Worm (Caenorhabditis elegans) whole organism, L2 larva: ENCODE data around the gene Y94H6A.7.

ENCODE experiments used
- C34F6.9 ChIP-seq: fragments of 150-350 bp; optimal IDR thresholded peaks from 2 replicates; lab custom pipeline; 2014; ENCODE audit warnings: missing biosample characterization, missing genetic modification characterization
- R02D3.7 ChIP-seq: fragments of 150-350 bp; optimal IDR thresholded peaks from 2 replicates; lab custom pipeline; 2014; ENCODE audit warnings: missing biosample characterization, missing genetic modification characterization
- Y55F3AM.14 ChIP-seq: fragments of 200-800 bp; sonication (Bioruptor generic); optimal IDR thresholded peaks from 2 replicates; lab custom pipeline; 2018; ENCODE audit warnings: mild to moderate bottlenecking, missing genetic modification characterization, missing compliant biosample characterization
- ZK546.5 ChIP-seq: sonication (generic microtip); optimal IDR thresholded peaks from 2 replicates; lab custom pipeline; 2017; ENCODE audit warnings: missing biosample characterization, missing genetic modification characterization
- alr-1 ChIP-seq: fragments of 150-350 bp; optimal IDR thresholded peaks from 2 replicates; lab custom pipeline; 2014; ENCODE audit warnings: missing biosample characterization, missing genetic modification characterization
- aly-2 ChIP-seq: fragments of 150-350 bp; optimal IDR thresholded peaks from 2 replicates; lab custom pipeline; 2014; ENCODE audit warnings: missing biosample characterization, missing genetic modification characterization
- ama-1 ChIP-seq: fragments of 150-350 bp; optimal IDR thresholded peaks from 2 replicates; lab custom pipeline; 2018; ENCODE audit warnings: inconsistent platforms
- blmp-1 ChIP-seq: sonication (generic microtip); optimal IDR thresholded peaks from 2 replicates; lab custom pipeline; 2017; ENCODE audit warnings: missing genetic modification characterization, mild to moderate bottlenecking, missing compliant biosample characterization, antibody characterized with exemption, moderate library complexity; ENCODE audit not compliant: insufficient read depth
- ceh-16 ChIP-seq: fragments of 150-350 bp; optimal IDR thresholded peaks from 2 replicates; lab custom pipeline; 2014; ENCODE audit warnings: missing biosample characterization, missing genetic modification characterization
- ceh-82 ChIP-seq: fragments of 150-350 bp; optimal IDR thresholded peaks from 2 replicates; lab custom pipeline; 2014; ENCODE audit warnings: missing biosample characterization, missing genetic modification characterization
- crh-2 ChIP-seq: sonication (generic microtip); optimal IDR thresholded peaks from 2 replicates; lab custom pipeline; 2017; ENCODE audit warnings: missing biosample characterization, missing genetic modification characterization
- dmd-4 ChIP-seq: sonication (generic microtip); optimal IDR thresholded peaks from 2 replicates; lab custom pipeline; 2017; ENCODE audit warnings: missing biosample characterization, missing genetic modification characterization
- egl-27 ChIP-seq: sonication (generic microtip); optimal IDR thresholded peaks from 3 replicates; lab custom pipeline; 2017; ENCODE audit warnings: missing biosample characterization, missing genetic modification reagents, missing genetic modification characterization
- elt-1 ChIP-seq: fragments of 150-350 bp; optimal IDR thresholded peaks from 2 replicates; lab custom pipeline; 2014; ENCODE audit warnings: missing biosample characterization, missing genetic modification characterization
- elt-3 ChIP-seq: sonication (generic microtip); optimal IDR thresholded peaks from 2 replicates; lab custom pipeline; 2017; ENCODE audit warnings: missing biosample characterization, missing genetic modification characterization
- fos-1 ChIP-seq: fragments of 150-350 bp; optimal IDR thresholded peaks from 2 replicates; lab custom pipeline; 2014; ENCODE audit warnings: missing biosample characterization, missing genetic modification characterization
- gmeb-1 ChIP-seq: fragments of 150-350 bp; optimal IDR thresholded peaks from 2 replicates; lab custom pipeline; 2014; ENCODE audit warnings: missing biosample characterization, missing genetic modification characterization
- lin-11 ChIP-seq: fragments of 150-350 bp; sonication (generic microtip); optimal IDR thresholded peaks from 2 replicates; lab custom pipeline; 2014; ENCODE audit warnings: missing biosample characterization, missing genetic modification characterization, inconsistent platforms, mixed read lengths
- lin-13 ChIP-seq: fragments of 150-350 bp; optimal IDR thresholded peaks from 2 replicates; lab custom pipeline; 2014; ENCODE audit warnings: missing biosample characterization, missing genetic modification reagents, missing genetic modification characterization
- lin-39 ChIP-seq: fragments of 150-350 bp; optimal IDR thresholded peaks from 2 replicates; lab custom pipeline; 2014; ENCODE audit warnings: missing biosample characterization, missing genetic modification reagents, missing genetic modification characterization
- lsy-2 ChIP-seq, 2 experiments: fragments of 150-350 bp in 1 of 2; sonication (generic microtip) in 1 of 2; optimal IDR thresholded peaks; 2 replicates each; lab custom pipeline; 2014 to 2017; ENCODE audit warnings: missing biosample characterization in 2 of 2, missing genetic modification characterization in 2 of 2
- mab-5 ChIP-seq: fragments of 150-350 bp; optimal IDR thresholded peaks from 2 replicates; lab custom pipeline; 2014; ENCODE audit warnings: missing biosample characterization, missing genetic modification characterization
- mbf-1 ChIP-seq: sonication (generic microtip); optimal IDR thresholded peaks from 2 replicates; lab custom pipeline; 2017; ENCODE audit warnings: missing biosample characterization, missing genetic modification characterization
- mdl-1 ChIP-seq, 2 experiments: fragments of 150-350 bp in 1 of 2; sonication (generic microtip) in 1 of 2; optimal IDR thresholded peaks; 2 replicates each; lab custom pipeline; 2017; ENCODE audit warnings: missing biosample characterization in 2 of 2, missing genetic modification characterization in 2 of 2
- nhr-11 ChIP-seq: fragments of 150-350 bp; optimal IDR thresholded peaks from 2 replicates; lab custom pipeline; 2014; ENCODE audit warnings: missing biosample characterization, missing genetic modification characterization
- nhr-12 ChIP-seq: fragments of 150-350 bp; optimal IDR thresholded peaks from 2 replicates; lab custom pipeline; 2014; ENCODE audit warnings: missing biosample characterization, missing genetic modification characterization
- nhr-129 ChIP-seq: fragments of 150-350 bp; optimal IDR thresholded peaks from 2 replicates; lab custom pipeline; 2014; ENCODE audit warnings: missing biosample characterization, missing genetic modification characterization
- nhr-23 ChIP-seq: fragments of 150-350 bp; optimal IDR thresholded peaks from 2 replicates; lab custom pipeline; 2014; ENCODE audit warnings: missing biosample characterization, missing genetic modification reagents, missing genetic modification characterization
- nhr-237 ChIP-seq: fragments of 150-350 bp; optimal IDR thresholded peaks from 2 replicates; lab custom pipeline; 2014; ENCODE audit warnings: missing biosample characterization, missing genetic modification characterization
- nhr-25 ChIP-seq: fragments of 150-350 bp; sonication (generic microtip); optimal IDR thresholded peaks from 3 replicates; lab custom pipeline; 2014; ENCODE audit warnings: missing biosample characterization, missing genetic modification characterization
- nhr-6 ChIP-seq: fragments of 150-350 bp; optimal IDR thresholded peaks from 2 replicates; lab custom pipeline; 2014; ENCODE audit warnings: missing biosample characterization, missing genetic modification characterization
- nhr-77 ChIP-seq: fragments of 150-350 bp; optimal IDR thresholded peaks from 2 replicates; lab custom pipeline; 2014; ENCODE audit warnings: missing biosample characterization, missing genetic modification characterization
- peb-1 ChIP-seq: fragments of 150-350 bp; optimal IDR thresholded peaks from 2 replicates; lab custom pipeline; 2014; ENCODE audit warnings: missing biosample characterization, missing genetic modification characterization
- sem-4 ChIP-seq: fragments of 150-350 bp; optimal IDR thresholded peaks from 2 replicates; lab custom pipeline; 2014; ENCODE audit warnings: missing biosample characterization, missing genetic modification reagents, missing genetic modification characterization
- skn-1 ChIP-seq: sonication (generic microtip); optimal IDR thresholded peaks from 2 replicates; lab custom pipeline; 2017; ENCODE audit warnings: missing biosample characterization, missing genetic modification characterization
- sma-3 ChIP-seq: sonication (generic microtip); optimal IDR thresholded peaks from 2 replicates; lab custom pipeline; 2016; ENCODE audit warnings: missing genetic modification reagents, missing genetic modification characterization, missing compliant biosample characterization
- sma-9 ChIP-seq, 2 experiments: fragments of 150-350 bp in 1 of 2; sonication (generic microtip) in 1 of 2; optimal IDR thresholded peaks; 2 replicates each; lab custom pipeline; 2014 to 2016; ENCODE audit warnings: missing genetic modification characterization in 2 of 2, mild to moderate bottlenecking in 1 of 2, missing biosample characterization in 1 of 2, missing compliant biosample characterization in 1 of 2, missing genetic modification reagents in 1 of 2, moderate library complexity in 1 of 2
- snpc-4 ChIP-seq: fragments of 150-350 bp; optimal IDR thresholded peaks from 2 replicates; lab custom pipeline; 2014; ENCODE audit warnings: missing biosample characterization, missing genetic modification characterization
- unc-55 ChIP-seq: fragments of 150-350 bp; sonication (generic microtip); optimal IDR thresholded peaks from 3 replicates; lab custom pipeline; 2014; ENCODE audit warnings: missing biosample characterization, missing genetic modification reagents, missing genetic modification characterization
- unc-62 ChIP-seq: fragments of 150-350 bp; optimal IDR thresholded peaks from 2 replicates; lab custom pipeline; 2014; ENCODE audit warnings: missing biosample characterization, missing genetic modification reagents, missing genetic modification characterization
- zag-1 ChIP-seq: fragments of 150-350 bp; optimal IDR thresholded peaks from 2 replicates; lab custom pipeline; 2014; ENCODE audit warnings: missing biosample characterization, missing genetic modification characterization
- ztf-11 ChIP-seq: sonication (generic microtip); optimal IDR thresholded peaks from 2 replicates; lab custom pipeline; 2017; ENCODE audit warnings: missing biosample characterization, missing genetic modification characterization
- ztf-4 ChIP-seq: fragments of 150-350 bp; optimal IDR thresholded peaks from 2 replicates; lab custom pipeline; 2014; ENCODE audit warnings: missing biosample characterization, missing genetic modification characterization

Gene Y94H6A.7

DNA sequence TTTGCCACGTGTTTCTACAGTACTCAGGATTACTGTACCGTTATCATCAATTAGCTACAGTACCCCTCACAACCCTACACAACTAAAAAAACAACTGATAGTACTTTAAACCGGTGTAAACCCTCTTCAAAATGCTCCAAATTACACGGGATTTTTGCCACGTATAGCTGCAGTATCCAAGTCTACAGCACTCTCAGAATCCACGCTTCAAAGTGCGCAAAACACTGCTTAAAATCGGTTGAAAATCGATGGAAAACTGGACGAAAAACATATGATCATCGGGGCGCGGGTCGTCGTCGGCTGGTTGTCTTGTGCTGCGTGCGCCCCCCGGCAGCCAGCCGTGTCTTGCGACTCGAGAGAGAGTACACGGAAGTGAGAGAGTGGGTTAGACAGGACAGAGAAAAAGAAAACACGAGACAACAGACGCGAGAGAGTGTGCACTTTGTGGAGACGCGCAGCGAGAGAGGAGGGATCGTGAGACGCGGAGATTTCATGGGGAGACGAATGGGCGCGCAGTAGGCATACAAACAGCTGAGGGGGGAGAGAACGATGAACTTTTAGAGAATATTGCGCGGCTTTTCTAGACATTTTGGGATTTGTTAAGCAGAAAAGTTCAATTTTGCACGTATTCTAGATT, 7.9 kb downstream of the Y94H6A.7 start (continued):
- TF ChIP-seq C34F6.9 (tag; lab: Kevin White, UChicago): peak; percentile 92
- TF ChIP-seq ZK546.5: peak; percentile 11
- peak; percentile 89 for TF ChIP-seq sma-9 (GFP tag; optimal IDR thresholded peaks at IDR 0.05; lab: Kevin White, UChicago)
- TF ChIP-seq sma-9 (tag; optimal IDR thresholded peaks at IDR 0.05; lab: Kevin White, UChicago): no peak
- no peak for TF ChIP-seq skn-1 (tag; lab: Kevin White, UChicago)
- TF ChIP-seq mab-5 (tag; lab: Kevin White, UChicago): peak; percentile 78
- no peak for TF ChIP-seq aly-2
- TF ChIP-seq ztf-11: no peak
- no peak for TF ChIP-seq mbf-1 (tag; lab: Kevin White, UChicago)
- no peak for TF ChIP-seq elt-1 (tag; lab: Kevin White, UChicago)
- TF ChIP-seq snpc-4 (tag; lab: Kevin White, UChicago): peak; percentile 12
- no peak for TF ChIP-seq nhr-237
- TF ChIP-seq sma-3 (GFP tag; lab: Kevin White, UChicago): peak; percentile 77

DNA sequence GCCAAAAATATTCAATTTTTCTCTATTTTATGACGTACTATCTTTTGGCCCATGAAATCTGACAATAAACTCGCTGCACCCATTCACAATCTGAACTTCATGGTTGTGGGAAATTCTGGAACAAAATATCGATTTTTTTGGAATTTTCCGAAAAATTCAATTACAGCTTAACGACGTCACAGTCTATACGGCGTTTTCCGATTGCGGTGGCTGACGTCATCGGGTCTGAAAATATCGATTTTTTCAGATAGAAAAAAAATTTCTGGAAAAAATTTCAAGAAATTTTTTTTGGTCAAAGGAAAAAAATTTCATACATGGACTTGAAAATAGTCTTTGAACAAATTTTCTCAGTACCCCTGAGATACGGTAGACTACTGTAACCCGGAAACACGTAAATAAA, 9.4 kb downstream of the Y94H6A.7 start, which contains the start of gene ubc-8:
ubc-8 (minus strand) TSS at position 227 of the 400 bp plus-strand sequence.
- TF ChIP-seq ceh-82: no peak
- TF ChIP-seq blmp-1 (tag; lab: Kevin White, UChicago): no peak
- TF ChIP-seq ztf-11: no peak
- TF ChIP-seq skn-1 (tag; lab: Kevin White, UChicago): no peak
- TF ChIP-seq elt-1 (tag; lab: Kevin White, UChicago): no peak
- no peak for TF ChIP-seq ceh-16 (tag; lab: Kevin White, UChicago)

DNA sequence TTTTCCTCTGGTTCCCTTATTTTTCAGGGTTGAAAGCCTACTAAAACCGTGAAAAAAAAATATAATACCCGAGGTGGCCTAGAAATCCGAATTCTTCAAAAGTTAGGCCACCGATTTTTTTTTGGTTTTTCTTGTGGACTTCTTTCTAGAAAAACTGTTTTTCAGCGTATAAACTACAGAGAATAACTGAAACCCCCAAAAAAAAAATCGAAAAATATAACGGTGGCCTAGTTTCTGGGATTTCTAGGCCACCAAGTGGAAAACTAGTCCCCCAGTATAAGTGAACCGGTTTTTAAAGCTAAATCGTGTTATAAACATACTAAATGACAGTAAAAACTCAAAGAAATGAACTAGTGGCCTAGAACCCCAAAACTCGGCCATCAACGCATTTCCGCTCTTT, 10.7 kb downstream of the Y94H6A.7 start:
- TF ChIP-seq lin-13 (GFP tag; lab: Kevin White, UChicago) (no peak), nhr-6 (tag; lab: Kevin White, UChicago) (no peak), sma-3 (GFP tag; lab: Kevin White, UChicago) (no peak), C34F6.9 (tag; lab: Kevin White, UChicago) (no peak), gmeb-1 (tag; lab: Kevin White, UChicago) (no peak), blmp-1 (tag; lab: Kevin White, UChicago) (no peak), Y55F3AM.14 (GFP tag; lab: Kevin White, UChicago) (no peak), lin-39 (tag; lab: Kevin White, UChicago) (no peak), R02D3.7 (tag; lab: Kevin White, UChicago) (no peak), alr-1 (tag; lab: Kevin White, UChicago) (no peak)

- TF ChIP-seq elt-3 (no peak), dmd-4 (tag; lab: Kevin White, UChicago) (no peak), skn-1 (tag; lab: Kevin White, UChicago) (no peak), mbf-1 (tag; lab: Kevin White, UChicago) (no peak), nhr-25 (peak; percentile 60), C34F6.9 (tag; lab: Kevin White, UChicago) (peak; percentile 42), nhr-237 (no peak), nhr-11 (no peak), Y55F3AM.14 (GFP tag; lab: Kevin White, UChicago) (no peak), nhr-23 (tag; lab: Kevin White, UChicago) (no peak), blmp-1 (tag; lab: Kevin White, UChicago) (no peak), ztf-4 (tag; lab: Kevin White, UChicago) (no peak), gmeb-1 (tag; lab: Kevin White, UChicago) (peak; percentile 49), lin-39 (tag; lab: Kevin White, UChicago) (no peak), unc-62 (GFP tag; lab: Kevin White, UChicago) (no peak), unc-55 (GFP tag; lab: Kevin White, UChicago) (peak; percentile 68), ceh-16 (tag; lab: Kevin White, UChicago) (no peak), nhr-77 (tag; lab: Kevin White, UChicago) (no peak), crh-2 (peak; percentile 56), egl-27 (tag; lab: Kevin White, UChicago) (peak; percentile 15), nhr-6 (tag; lab: Kevin White, UChicago) (no peak), snpc-4 (tag; lab: Kevin White, UChicago) (no peak), zag-1 (tag; lab: Kevin White, UChicago) (no peak), R02D3.7 (tag; lab: Kevin White, UChicago) (no peak), alr-1 (tag; lab: Kevin White, UChicago) (no peak), nhr-12 (tag; lab: Kevin White, UChicago) (no peak), ama-1 (lab: Kevin White, UChicago) (peak; percentile 74), lsy-2 (tag; optimal IDR thresholded peaks at IDR 0.05; lab: Kevin White, UChicago) (peak; percentile 82 to 97), sem-4 (tag; lab: Kevin White, UChicago) (no peak), mdl-1 (tag; optimal IDR thresholded peaks at IDR 0.05; lab: Kevin White, UChicago) (no peak), sma-9 (GFP tag; optimal IDR thresholded peaks at IDR 0.05; lab: Kevin White, UChicago) (no peak), sma-9 (tag; optimal IDR thresholded peaks at IDR 0.05; lab: Kevin White, UChicago) (no peak), ceh-82 (no peak), fos-1 (tag; lab: Kevin White, UChicago) (no peak), ZK546.5 (no peak), lin-11 (peak; percentile 5), nhr-129 (tag; lab: Kevin White, UChicago) (peak; percentile 49), peb-1 (no peak), mab-5 (tag; lab: Kevin White, UChicago) (no peak)
These were observed 12.4 kb downstream of the Y94H6A.7 start, which contains the start of gene Y94H6A.5 for ce11 chrIV:2703927-2704401. Y94H6A.5 (minus strand) TSS chrIV:2703977.
